Worm (Caenorhabditis elegans) whole organism, midembryonic: ENCODE measurements around the gene pgap-1.

ENCODE experiments used
- T22C8.4 ChIP-seq: fragments of 200-800 bp; sonication (Bioruptor generic); IDR thresholded peaks from 2 replicates; pipeline ENCODE4 v1.3.6; 2022; ENCODE audit warnings: missing genetic modification characterization, missing compliant biosample characterization
- cog-1 ChIP-seq: sonication (generic microtip); optimal IDR thresholded peaks from 2 replicates; lab custom pipeline; 2016; ENCODE audit warnings: missing genetic modification characterization, missing compliant biosample characterization
- flt-1 ChIP-seq: fragments of 200-800 bp; sonication (Bioruptor generic); IDR thresholded peaks from 2 replicates; pipeline ENCODE4 v1.3.6; 2022; ENCODE audit warnings: missing genetic modification characterization, missing compliant biosample characterization
- klf-2 ChIP-seq: fragments of 200-800 bp; sonication (Bioruptor generic); conservative IDR thresholded peaks from 2 replicates; pipeline ENCODE4 v1.3.6; 2022; ENCODE audit warnings: missing genetic modification reagents, missing genetic modification characterization, missing compliant biosample characterization
- med-1 ChIP-seq: sonication (generic microtip); optimal IDR thresholded peaks from 2 replicates; lab custom pipeline; 2017; ENCODE audit warnings: missing genetic modification characterization, mild to moderate bottlenecking, missing compliant biosample characterization, antibody characterized with exemption, missing genetic modification reagents; ENCODE audit not compliant: insufficient read depth
- ref-1 ChIP-seq: fragments of 200-800 bp; sonication (Bioruptor generic); conservative IDR thresholded peaks from 2 replicates; pipeline ENCODE4 v1.3.6; 2022; ENCODE audit warnings: missing genetic modification reagents, missing genetic modification characterization, missing compliant biosample characterization
- tab-1 ChIP-seq: fragments of 200-800 bp; sonication (Bioruptor generic); IDR thresholded peaks from 2 replicates; pipeline ENCODE4 v1.3.6; 2022; ENCODE audit warnings: missing genetic modification characterization, missing compliant biosample characterization
- ztf-23 ChIP-seq: fragments of 200-800 bp; sonication (Bioruptor generic); IDR thresholded peaks from 2 replicates; pipeline ENCODE4 v1.3.6; 2022; ENCODE audit warnings: missing genetic modification reagents, missing genetic modification characterization, missing compliant biosample characterization
- ztf-29 ChIP-seq: fragments of 200-800 bp; sonication (Bioruptor generic); IDR thresholded peaks from 2 replicates; pipeline ENCODE4 v1.3.6; 2022; ENCODE audit warnings: missing genetic modification reagents, missing genetic modification characterization, missing compliant biosample characterization

The pgap-1 gene

DNA sequence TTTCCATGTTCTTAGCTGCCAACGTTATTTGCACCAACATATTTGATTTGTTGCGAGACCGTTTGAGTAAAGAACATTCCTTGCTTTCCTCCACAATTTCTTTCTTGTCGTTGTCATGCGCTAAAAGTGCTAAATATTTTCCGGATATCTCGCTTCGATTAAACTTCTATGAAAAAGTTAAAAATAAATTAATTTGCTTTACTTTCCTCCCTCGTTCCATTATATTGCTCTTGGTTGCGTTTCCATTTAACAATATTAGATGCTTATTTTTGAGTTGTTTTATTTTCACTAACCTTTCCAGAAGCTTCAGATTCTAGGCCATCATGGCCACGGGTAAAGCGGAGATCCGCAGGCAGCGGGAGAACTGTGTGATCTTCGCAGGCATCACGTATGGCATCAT is at the start of gene pgap-1:
pgap-1 (plus strand) TSS at position 301 of the 400 bp plus-strand sequence.
- TF ChIP-seq cog-1 (tag; lab: Kevin White, UChicago) (no peak), ref-1 (GFP tag; lab: Robert Waterston, UW) (no peak), med-1 (no peak), ztf-23 (GFP tag; lab: Robert Waterston, UW) (no peak)

ce11 chrV:11196109-11196508 is 45.6 kb upstream of the pgap-1 start, which contains the start of gene clc-6:
clc-6 (minus strand) TSS chrV:11196209.
- TF ChIP-seq flt-1 (no peak), cog-1 (tag; lab: Kevin White, UChicago) (no peak), klf-2 (GFP tag; lab: Robert Waterston, UW) (no peak), tab-1 (GFP tag; lab: Robert Waterston, UW) (no peak), med-1 (no peak), ztf-23 (GFP tag; lab: Robert Waterston, UW) (no peak), ztf-29 (GFP tag; lab: Robert Waterston, UW) (no peak)

DNA sequence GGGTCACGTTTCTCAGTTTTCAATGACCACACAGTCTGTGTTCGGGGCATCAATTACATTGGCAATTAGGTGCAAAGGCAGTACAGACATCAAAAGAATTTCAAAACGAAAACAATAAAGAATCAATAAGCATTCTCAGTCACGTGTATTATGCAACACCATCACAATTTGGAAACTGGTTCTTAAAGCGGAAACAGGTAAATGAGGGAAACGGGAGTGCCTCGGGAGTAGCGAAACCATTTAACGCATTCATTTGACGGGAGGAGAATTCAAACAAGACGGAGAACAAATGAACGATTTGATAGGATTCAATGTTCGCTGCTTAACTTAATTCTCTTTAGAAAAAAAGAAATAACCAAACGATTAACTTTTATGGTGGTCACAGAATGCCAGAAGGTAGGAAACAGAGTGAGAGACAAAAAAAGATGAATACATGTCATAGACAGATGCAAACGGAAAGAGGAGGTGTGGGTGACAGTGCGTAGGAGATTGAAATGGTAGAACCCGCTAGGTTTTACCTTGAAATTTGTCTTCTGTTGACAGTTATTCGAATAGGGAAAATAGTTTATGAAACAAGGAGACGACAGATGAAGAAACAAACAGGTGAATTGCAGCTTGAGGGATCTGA is 44.9 kb upstream of the pgap-1 start:
- TF ChIP-seq T22C8.4 (GFP tag; lab: Robert Waterston, UW) (no peak), tab-1 (GFP tag; lab: Robert Waterston, UW) (no peak), cog-1 (tag; lab: Kevin White, UChicago) (no peak), klf-2 (GFP tag; lab: Robert Waterston, UW) (no peak), ztf-23 (GFP tag; lab: Robert Waterston, UW) (no peak), ref-1 (GFP tag; lab: Robert Waterston, UW) (no peak)

ce11 chrV:11198094-11198493 is 43.6 kb upstream of the pgap-1 start:
- TF ChIP-seq med-1, result no peak
- TF ChIP-seq ztf-23 (GFP tag; lab: Robert Waterston, UW), result no peak
- TF ChIP-seq T22C8.4 (GFP tag; lab: Robert Waterston, UW), result no peak
- TF ChIP-seq cog-1 (tag; lab: Kevin White, UChicago), result no peak
- TF ChIP-seq ztf-29 (GFP tag; lab: Robert Waterston, UW), result no peak

ce11 chrV:11199497-11199896 is 42.2 kb upstream of the pgap-1 start:
- TF ChIP-seq ref-1 (GFP tag; lab: Robert Waterston, UW) (no peak), med-1 (no peak), ztf-29 (GFP tag; lab: Robert Waterston, UW) (no peak), tab-1 (GFP tag; lab: Robert Waterston, UW) (no peak), T22C8.4 (GFP tag; lab: Robert Waterston, UW) (no peak), ztf-23 (GFP tag; lab: Robert Waterston, UW) (no peak), cog-1 (tag; lab: Kevin White, UChicago) (no peak), klf-2 (GFP tag; lab: Robert Waterston, UW) (no peak), flt-1 (no peak)

- TF ChIP-seq ztf-29 (GFP tag; lab: Robert Waterston, UW) (no peak), flt-1 (no peak)
Observed at ce11 chrV:11200316-11200715, 41.4 kb upstream of the pgap-1 start, which contains the start of gene K10D6.3. K10D6.3 (plus strand) TSS chrV:11200616.

DNA sequence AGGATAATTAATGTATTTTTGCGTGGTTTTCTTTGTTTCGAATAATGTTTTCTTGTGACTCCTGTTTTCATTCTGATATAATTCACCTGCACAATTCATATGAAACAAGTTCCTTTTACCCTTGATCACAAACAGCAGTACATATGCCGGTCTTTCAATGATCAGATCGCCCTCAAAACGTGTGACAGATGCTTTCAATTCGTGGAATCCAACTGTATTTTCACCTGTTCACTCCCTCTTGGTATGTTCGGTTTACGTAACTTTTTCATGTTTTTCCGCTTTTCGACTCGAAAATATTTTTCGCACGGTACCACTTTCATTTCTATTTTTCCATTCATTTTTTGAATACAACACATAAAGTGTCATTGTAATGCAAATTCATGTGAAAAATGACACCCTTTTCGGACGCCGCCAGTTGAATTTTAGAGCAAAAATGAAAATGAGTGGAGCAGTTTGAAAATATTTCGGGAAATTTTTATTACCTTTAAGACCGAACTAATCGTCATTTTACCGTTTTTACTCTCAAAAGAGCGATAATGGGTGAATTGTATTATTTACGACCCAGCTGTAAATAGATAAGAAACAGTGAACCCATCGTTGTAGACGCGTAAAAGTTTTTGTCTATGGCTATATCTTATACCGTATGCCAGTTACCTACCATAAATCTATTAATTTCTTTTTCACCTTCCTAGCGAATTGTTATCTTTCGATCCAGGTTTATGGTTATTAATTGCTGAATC is 39.7 kb upstream of the pgap-1 start, which contains the start of gene K10D6.4:
K10D6.4 (plus strand) TSS at position 100 of the 740 bp plus-strand sequence.
- TF ChIP-seq ztf-29 (GFP tag; lab: Robert Waterston, UW), result no peak
- TF ChIP-seq ref-1 (GFP tag; lab: Robert Waterston, UW), result no peak
- no peak for TF ChIP-seq flt-1
- TF ChIP-seq T22C8.4 (GFP tag; lab: Robert Waterston, UW), result no peak
- TF ChIP-seq cog-1 (tag; lab: Kevin White, UChicago), result no peak
- TF ChIP-seq tab-1 (GFP tag; lab: Robert Waterston, UW), result no peak
- no peak for TF ChIP-seq klf-2 (GFP tag; lab: Robert Waterston, UW)
- TF ChIP-seq med-1, result no peak
- TF ChIP-seq ztf-23 (GFP tag; lab: Robert Waterston, UW), result no peak

ce11 chrV:11204452-11204851 is 37.2 kb upstream of the pgap-1 start:
- TF ChIP-seq ztf-23 (GFP tag; lab: Robert Waterston, UW), result no peak
- TF ChIP-seq flt-1, result no peak
- TF ChIP-seq T22C8.4 (GFP tag; lab: Robert Waterston, UW), result no peak
- TF ChIP-seq ref-1 (GFP tag; lab: Robert Waterston, UW), result no peak
- TF ChIP-seq tab-1 (GFP tag; lab: Robert Waterston, UW), result no peak
- TF ChIP-seq ztf-29 (GFP tag; lab: Robert Waterston, UW), result no peak
- no peak for TF ChIP-seq med-1
- no peak for TF ChIP-seq klf-2 (GFP tag; lab: Robert Waterston, UW)
- TF ChIP-seq cog-1 (tag; lab: Kevin White, UChicago), result no peak

DNA sequence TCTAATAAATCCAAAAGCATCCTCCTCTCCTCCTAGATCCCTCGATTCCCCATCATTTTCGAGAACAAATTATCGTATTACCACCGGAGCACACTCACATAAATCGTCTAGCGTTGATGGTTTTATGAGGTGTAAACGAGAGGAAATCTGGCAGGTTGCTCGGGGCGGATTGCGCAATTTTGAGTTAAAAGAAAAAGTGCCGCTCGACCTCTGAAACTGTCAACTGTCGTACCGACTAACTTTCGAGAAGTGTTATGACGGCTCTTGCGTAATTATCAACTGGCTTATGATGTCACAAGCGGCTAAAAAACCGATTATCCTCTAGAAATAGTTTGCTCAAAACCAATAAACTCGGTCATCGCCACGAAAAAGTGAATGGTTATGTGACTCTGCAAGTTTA is 35.2 kb upstream of the pgap-1 start:
- no peak for TF ChIP-seq T22C8.4 (GFP tag; lab: Robert Waterston, UW)

ce11 chrV:11209452-11210188 is 32.1 kb upstream of the pgap-1 start:
- TF ChIP-seq ref-1 (GFP tag; lab: Robert Waterston, UW), result no peak
- TF ChIP-seq klf-2 (GFP tag; lab: Robert Waterston, UW), result no peak
- no peak for TF ChIP-seq ztf-29 (GFP tag; lab: Robert Waterston, UW)
- TF ChIP-seq ztf-23 (GFP tag; lab: Robert Waterston, UW), result no peak
- TF ChIP-seq med-1, result no peak
- TF ChIP-seq T22C8.4 (GFP tag; lab: Robert Waterston, UW), result no peak
- no peak for TF ChIP-seq cog-1 (tag; lab: Kevin White, UChicago)
- no peak for TF ChIP-seq tab-1 (GFP tag; lab: Robert Waterston, UW)
- no peak for TF ChIP-seq flt-1
